Fruit fly (Drosophila melanogaster) Kc167 (cell line): ENCODE measurements around the gene CG8066.

Source experiments
- Myc ChIP-seq: fragments of >200 bp; optimal IDR thresholded peaks from 2 replicates; lab custom pipeline; 2017; ENCODE audit warnings: missing external identifiers
- Sin3A ChIP-seq: fragments of >200 bp; optimal IDR thresholded peaks from 2 replicates; lab custom pipeline; 2018; ENCODE audit warnings: missing external identifiers
- h ChIP-seq: fragments of >200 bp; optimal IDR thresholded peaks from 3 replicates; lab custom pipeline; 2018; ENCODE audit warnings: missing external identifiers
- insv ChIP-seq: fragments of >200 bp; optimal IDR thresholded peaks from 3 replicates; lab custom pipeline; 2018; ENCODE audit warnings: missing external identifiers
- psq ChIP-seq: fragments of >200 bp; optimal IDR thresholded peaks from 2 replicates; lab custom pipeline; 2017; ENCODE audit warnings: missing external identifiers
- ttk ChIP-seq: sonication (Bioruptor generic); optimal IDR thresholded peaks from 2 replicates; lab custom pipeline; 2017; ENCODE audit warnings: missing external identifiers

Gene CG8066

DNA sequence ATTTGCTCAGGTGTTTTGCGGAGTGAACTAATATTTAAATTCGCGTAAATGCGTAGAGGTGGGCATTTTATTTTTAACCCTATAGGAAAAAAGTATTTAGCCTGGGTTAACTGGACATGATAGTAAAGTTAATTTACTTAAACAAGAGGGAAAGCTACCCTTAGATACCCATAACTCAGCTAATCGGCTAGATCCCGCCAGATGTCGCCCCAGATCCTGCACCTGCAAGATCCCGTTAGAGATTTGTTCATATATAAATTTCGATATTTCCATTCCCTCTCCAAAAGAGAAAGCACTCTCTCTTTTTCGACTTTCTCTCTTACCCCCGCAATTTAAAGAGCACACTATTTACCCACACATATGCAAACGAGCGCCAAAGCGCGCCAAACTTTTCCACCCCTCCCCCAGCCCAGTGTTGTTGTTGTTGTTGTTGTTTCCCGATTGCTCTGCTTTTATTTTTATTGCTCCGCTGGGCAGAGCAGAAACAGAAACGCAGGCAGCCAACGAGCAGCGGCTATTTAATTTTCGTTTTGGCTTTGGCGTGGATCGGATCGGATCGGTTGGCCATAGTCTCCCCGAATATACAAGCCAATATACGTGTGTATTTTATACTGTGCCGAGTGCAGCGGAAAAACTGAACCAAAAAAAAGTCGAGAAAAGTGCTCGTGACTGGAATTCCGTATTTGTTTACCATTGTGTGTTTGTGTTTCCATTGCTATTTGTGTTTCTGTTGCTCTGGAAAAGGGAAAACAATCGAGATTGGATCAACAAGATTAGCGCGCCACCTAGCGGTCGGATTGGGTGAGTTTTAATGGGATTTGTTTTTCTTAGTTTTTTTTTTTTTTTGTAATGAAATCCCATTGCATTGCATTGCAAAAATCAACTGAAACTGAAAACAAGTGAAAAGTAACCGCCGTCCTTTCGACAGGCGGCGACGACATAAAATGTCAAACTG is 8.3 kb upstream of the CG8066 start, which contains the start of gene stumps:
Gene stumps, plus strand, starts transcription at position 526 of the 955 bp plus-strand sequence.
- TF ChIP-seq h (no peak), Myc (lab: Kevin White, UChicago) (no peak), psq (lab: Kevin White, UChicago) (no peak), insv (no peak), ttk (lab: Kevin White, UChicago) (no peak), Sin3A (lab: Kevin White, UChicago) (no peak)

DNA sequence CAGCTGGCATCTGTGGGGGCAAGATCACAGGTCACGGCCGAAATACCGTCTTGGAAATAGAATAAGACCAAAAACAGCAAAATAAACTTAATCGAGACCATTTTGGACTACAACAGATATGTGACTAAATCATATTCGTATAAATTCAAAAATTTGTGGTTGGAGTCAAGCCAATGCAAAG is 7.8 kb upstream of the CG8066 start, which contains the start of gene CG44094:
Gene CG44094, minus strand, starts transcription at position 101 of the 181 bp plus-strand sequence.
- TF ChIP-seq ttk (lab: Kevin White, UChicago): no peak
- no peak for TF ChIP-seq Myc (lab: Kevin White, UChicago)
- TF ChIP-seq Sin3A (lab: Kevin White, UChicago): no peak
- TF ChIP-seq h: no peak
- TF ChIP-seq psq (lab: Kevin White, UChicago): no peak
- no peak for TF ChIP-seq insv

DNA sequence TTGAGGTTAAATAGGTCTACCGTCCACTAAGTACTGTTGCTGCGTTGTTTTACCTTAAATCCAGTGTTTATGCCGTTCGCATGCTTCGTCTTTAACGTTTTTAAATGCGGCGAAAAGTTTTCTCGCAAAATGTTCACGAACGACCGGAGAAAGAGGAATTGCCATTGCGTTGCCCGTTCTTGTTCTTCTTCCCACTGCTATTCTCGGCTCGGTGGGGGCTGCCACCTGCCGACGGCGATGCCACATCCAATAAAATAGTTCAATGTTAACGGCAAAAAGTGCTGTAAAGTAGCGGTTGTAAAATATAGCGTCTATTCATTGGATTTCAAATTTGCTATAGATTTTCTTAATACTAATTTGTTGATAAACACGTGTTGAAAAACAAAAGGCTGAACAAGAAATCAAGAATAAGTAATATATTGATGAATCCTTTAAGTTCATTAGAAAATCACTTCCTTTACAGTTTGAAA is 7.1 kb upstream of the CG8066 start, which contains the start of gene CG7987:
Gene CG7987, minus strand, starts transcription at position 170 of the 470 bp plus-strand sequence.
- no peak for TF ChIP-seq h
- peak; percentile 90 for TF ChIP-seq psq (lab: Kevin White, UChicago)

DNA sequence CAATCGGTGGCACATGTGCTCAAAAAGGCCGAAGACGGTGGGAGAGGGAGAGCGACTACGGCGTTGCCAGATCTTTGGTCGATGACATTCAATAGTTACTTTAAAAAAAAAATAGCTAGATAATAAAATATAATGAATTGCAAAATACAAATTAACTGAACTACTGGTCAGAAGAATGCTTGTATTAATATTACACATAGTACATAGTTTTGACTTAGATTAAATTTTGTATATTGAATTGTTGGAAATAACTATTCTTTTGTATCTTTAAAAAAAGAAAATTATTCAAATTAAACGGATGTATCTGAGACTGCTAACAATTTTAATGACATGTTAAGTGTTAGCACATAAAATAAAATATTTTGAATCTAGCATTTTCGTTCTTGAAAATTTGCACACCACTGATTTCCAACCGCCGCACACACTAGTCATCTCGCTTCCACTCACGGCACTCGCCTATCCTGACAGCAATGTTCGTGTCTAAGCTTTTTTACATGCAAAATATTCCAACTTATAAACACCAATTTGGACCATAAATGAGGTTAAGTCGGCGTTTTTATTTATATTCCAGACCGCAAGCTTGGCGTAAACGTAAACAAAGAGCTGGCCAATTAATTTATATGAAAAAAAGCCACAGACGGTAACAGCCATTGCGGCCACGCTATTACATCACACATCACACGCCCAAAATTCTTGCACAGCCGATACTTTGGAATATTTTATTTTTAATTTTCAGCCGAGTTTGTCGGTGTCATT is 6.5 kb upstream of the CG8066 start:
- TF ChIP-seq psq (lab: Kevin White, UChicago) (no peak), h (no peak), ttk (lab: Kevin White, UChicago) (no peak), Sin3A (lab: Kevin White, UChicago) (no peak), insv (no peak), Myc (lab: Kevin White, UChicago) (no peak)

DNA sequence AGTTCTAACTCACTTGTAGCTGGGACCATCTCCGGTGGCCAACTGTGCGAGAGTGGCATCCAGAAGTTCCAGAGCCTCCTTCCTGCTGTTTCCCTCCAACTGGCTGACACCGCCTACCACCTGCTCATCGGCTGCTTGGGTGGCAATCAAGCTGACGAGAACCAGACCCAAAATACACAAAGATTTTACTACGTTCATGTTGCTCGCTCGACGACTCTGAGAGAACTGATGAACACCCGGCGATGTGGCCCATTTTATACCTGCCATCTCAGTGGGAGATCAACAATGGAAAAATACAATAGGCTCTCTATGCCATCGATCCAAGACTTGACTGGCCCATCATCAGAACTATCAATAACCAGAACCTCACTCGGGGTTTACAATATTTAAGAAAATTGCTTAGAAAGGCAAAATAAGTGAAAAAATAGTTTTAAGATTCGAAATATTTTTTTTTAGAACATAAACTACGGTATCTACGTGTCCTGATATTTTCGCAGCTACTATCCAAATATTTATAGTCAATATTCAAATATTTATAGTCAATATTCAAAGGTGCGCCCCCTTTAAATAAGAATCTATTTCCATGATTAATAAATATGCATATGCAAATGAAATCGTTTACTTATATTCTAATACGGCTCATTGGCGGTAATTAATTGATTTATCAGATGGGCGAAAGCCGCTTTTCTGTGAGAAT is 912 bp upstream of the CG8066 start, which contains the start of gene Cys:
Gene Cys, minus strand, starts transcription at position 234 of the 697 bp plus-strand sequence.
- TF ChIP-seq Sin3A (lab: Kevin White, UChicago) (no peak), psq (lab: Kevin White, UChicago) (no peak)

DNA sequence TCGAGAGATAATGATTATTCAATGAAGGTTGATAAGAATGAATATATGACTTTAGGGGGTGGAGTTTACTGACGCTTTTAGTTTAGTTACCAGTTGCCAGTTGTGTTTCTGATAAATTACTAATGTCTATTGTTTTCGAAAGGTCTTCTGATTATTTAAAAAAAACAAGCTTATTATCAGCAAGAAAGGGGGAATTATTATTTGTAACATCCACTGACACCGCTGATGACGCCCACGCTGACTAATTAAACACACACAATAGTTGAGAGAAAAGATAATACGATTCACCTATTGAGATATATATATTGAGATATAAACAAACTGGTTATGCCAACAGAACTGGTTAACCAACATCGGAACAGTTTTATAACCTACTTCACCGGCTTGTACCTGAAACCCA is 851 bp downstream of the CG8066 start:
- TF ChIP-seq psq (lab: Kevin White, UChicago) (no peak), insv (no peak), Myc (lab: Kevin White, UChicago) (no peak), Sin3A (lab: Kevin White, UChicago) (no peak), h (no peak), ttk (lab: Kevin White, UChicago) (no peak)

DNA sequence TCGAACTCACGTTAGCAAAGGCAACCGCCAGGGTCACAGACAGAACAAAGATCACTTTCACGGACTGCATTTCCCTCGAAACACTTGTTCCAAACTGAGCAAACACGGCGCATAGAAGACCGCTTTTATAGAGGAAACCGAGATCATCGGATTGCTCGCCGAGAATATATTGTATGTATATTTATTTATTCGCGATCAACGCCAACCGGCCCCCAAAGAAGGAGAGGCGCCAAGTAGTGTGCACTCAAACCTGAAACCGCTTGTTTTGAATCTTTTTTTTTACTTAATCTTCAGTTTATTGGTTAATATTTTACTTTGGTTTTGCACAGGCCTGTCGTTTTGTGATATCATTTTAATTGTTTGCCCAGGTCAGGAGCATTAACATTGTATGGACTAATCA is 1.3 kb downstream of the CG8066 start, which contains the start of gene CG31313:
Gene CG31313, minus strand, starts transcription at position 101 of the 400 bp plus-strand sequence.
- TF ChIP-seq insv (no peak), Sin3A (lab: Kevin White, UChicago) (no peak)

DNA sequence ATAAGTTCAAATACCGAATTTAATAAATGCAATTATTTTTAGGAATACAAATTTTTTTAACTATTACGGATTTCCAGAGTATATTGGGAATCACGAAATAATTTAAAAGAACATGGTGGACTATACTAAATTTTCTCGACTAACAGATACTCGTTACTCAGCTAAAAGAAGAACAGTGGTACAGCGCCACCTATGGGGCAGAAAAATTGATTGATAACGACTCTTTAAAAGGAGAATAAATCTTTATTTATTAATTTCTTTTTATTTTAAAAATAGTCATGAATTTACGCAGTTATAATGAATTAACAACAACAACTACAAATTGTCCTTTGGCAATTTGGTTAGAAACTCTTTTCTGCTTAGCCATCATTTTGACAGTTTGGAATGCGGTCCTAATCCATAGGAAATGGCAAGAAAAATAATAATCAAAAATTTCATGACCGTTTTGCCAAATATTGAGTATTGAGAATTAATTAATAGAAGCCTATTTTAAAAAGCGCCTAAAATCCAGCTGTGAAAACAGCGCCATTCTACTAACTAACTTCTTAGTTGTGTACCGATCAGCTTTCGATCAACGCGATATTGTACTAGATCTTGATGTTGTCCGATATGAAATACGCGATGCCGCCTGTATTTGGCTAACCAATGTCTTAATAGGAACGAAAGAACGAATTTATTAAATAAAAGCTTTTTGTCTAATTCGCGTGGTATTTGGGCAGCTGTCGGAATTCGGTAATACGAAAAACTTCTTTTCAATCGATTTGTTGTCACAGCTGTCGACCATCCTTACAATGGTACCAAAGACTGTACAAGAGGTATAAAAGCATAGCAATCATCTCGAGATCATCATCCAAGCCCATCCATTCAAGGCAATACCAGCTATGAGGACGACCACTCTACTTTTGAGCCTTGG is 3.3 kb downstream of the CG8066 start, which contains the start of gene CG14852:
Gene CG14852, plus strand, starts transcription at position 863 of the 913 bp plus-strand sequence.
- TF ChIP-seq Sin3A (lab: Kevin White, UChicago) (no peak), insv (no peak), ttk (lab: Kevin White, UChicago) (no peak), psq (lab: Kevin White, UChicago) (no peak), Myc (lab: Kevin White, UChicago) (no peak), h (no peak)

DNA sequence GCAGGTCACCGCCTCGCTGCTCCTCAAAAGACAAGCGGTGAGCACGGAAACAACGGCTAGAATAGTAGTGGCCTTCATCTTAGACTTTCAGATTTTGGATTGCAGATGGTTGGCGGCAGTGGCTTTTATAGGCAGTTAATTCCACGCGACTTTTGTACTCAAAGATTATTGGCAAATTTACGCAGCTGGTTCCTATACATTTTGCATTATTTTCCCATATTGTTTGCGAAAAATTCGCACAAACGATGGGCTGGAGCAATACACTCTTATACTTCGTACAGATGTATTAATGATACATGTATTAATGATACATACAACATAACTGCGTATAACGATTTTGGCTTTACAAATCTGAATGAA is 4.0 kb downstream of the CG8066 start, which contains the start of gene CG8087:
Gene CG8087, minus strand, starts transcription at position 101 of the 360 bp plus-strand sequence.
- TF ChIP-seq psq (lab: Kevin White, UChicago) (no peak), ttk (lab: Kevin White, UChicago) (no peak), insv (no peak), Sin3A (lab: Kevin White, UChicago) (no peak), h (no peak), Myc (lab: Kevin White, UChicago) (no peak)

DNA sequence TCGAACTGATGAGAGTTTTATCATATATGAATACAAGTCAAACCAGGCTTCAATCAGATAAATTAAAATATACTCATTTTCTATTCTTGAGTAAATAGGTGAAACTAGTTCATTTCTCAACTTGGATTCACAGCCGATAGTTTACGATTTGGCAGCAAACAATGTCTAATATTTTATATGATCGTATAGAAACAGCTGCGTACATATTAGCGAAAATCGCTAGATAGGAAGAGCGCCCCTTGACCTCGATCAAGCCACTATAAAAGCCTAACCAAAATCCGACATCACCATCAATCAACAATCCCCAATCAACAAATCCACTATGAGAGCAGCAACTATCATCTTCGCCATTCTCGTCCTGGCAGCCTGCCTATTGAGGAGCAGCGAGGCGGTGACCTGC is 6.6 kb downstream of the CG8066 start, which contains the start of gene CG14851:
Gene CG14851, plus strand, starts transcription at position 301 of the 400 bp plus-strand sequence.
- TF ChIP-seq psq (lab: Kevin White, UChicago) (no peak), ttk (lab: Kevin White, UChicago) (no peak), Myc (lab: Kevin White, UChicago) (no peak), h (no peak), insv (no peak), Sin3A (lab: Kevin White, UChicago) (no peak)

DNA sequence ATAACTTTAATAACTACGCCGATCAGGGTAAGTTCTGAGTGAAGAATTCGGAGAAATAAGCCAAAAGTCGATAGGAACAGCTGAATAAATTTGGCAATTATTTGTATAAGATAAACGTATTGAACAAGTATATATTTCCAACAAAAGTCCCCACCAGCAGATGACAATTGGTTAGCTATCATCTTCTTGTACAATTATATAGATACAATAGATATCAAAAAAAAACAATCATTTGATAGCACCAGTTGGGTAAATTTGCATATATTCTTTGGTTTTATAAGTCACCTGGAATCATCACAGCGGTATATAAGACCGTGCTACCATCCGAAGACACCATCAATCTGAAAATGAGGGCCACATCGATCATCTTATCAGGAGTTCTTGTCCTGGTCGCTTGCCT is 8.0 kb downstream of the CG8066 start, which contains the start of gene Jig:
Gene Jig, plus strand, starts transcription at position 301 of the 400 bp plus-strand sequence.
- TF ChIP-seq psq (lab: Kevin White, UChicago) (no peak), insv (no peak), Myc (lab: Kevin White, UChicago) (no peak), h (no peak), Sin3A (lab: Kevin White, UChicago) (no peak), ttk (lab: Kevin White, UChicago) (no peak)
